Worm (Caenorhabditis elegans) whole organism, early embryonic: ENCODE measurements around the gene cbp-1.

ENCODE experiments used
- B0310.2 ChIP-seq: sonication (generic microtip); optimal IDR thresholded peaks from 2 replicates; lab custom pipeline; 2016; ENCODE audit warnings: mild to moderate bottlenecking, missing genetic modification characterization, missing compliant biosample characterization
- F13C5.2 ChIP-seq: sonication (generic microtip); optimal IDR thresholded peaks from 2 replicates; lab custom pipeline; 2017; ENCODE audit warnings: mild to moderate bottlenecking, missing genetic modification characterization, inconsistent platforms, missing compliant biosample characterization
- aly-1 ChIP-seq: sonication (generic microtip); optimal IDR thresholded peaks from 2 replicates; lab custom pipeline; 2016; ENCODE audit warnings: missing genetic modification characterization, missing compliant biosample characterization
- ama-1 ChIP-seq: fragments of 150-350 bp; optimal IDR thresholded peaks from 2 replicates; lab custom pipeline; 2014
- ceh-13 ChIP-seq: fragments of 200-800 bp; sonication (Bioruptor generic); optimal IDR thresholded peaks from 2 replicates; lab custom pipeline; 2018; ENCODE audit warnings: mild to moderate bottlenecking, missing genetic modification characterization, missing compliant biosample characterization
- ceh-36 ChIP-seq: sonication (generic microtip); optimal IDR thresholded peaks from 2 replicates; lab custom pipeline; 2016; ENCODE audit warnings: missing genetic modification characterization, inconsistent platforms, missing compliant biosample characterization
- ets-7 ChIP-seq: sonication (generic microtip); optimal IDR thresholded peaks from 2 replicates; lab custom pipeline; 2016; ENCODE audit warnings: missing genotype, missing genetic modification characterization, missing compliant biosample characterization
- flt-1 ChIP-seq: fragments of 200-800 bp; sonication (Bioruptor generic); IDR thresholded peaks from 2 replicates; pipeline ENCODE4 v1.3.6; 2022; ENCODE audit warnings: missing genetic modification characterization, missing compliant biosample characterization
- hmbx-1 ChIP-seq: sonication (generic microtip); optimal IDR thresholded peaks from 2 replicates; lab custom pipeline; 2016; ENCODE audit warnings: mild to moderate bottlenecking, missing genetic modification characterization, missing compliant biosample characterization
- hmg-4 ChIP-seq: fragments of 200-800 bp; sonication (Bioruptor generic); optimal IDR thresholded peaks from 2 replicates; lab custom pipeline; 2018; ENCODE audit warnings: mild to moderate bottlenecking, missing genetic modification characterization, missing compliant biosample characterization
- hnd-1 ChIP-seq: sonication (generic microtip); optimal IDR thresholded peaks from 2 replicates; lab custom pipeline; 2016; ENCODE audit warnings: missing genetic modification characterization, missing compliant biosample characterization
- pes-1 ChIP-seq: fragments of 200-800 bp; sonication (Bioruptor generic); IDR thresholded peaks from 2 replicates; pipeline ENCODE4 v1.3.6; 2022; ENCODE audit warnings: missing genetic modification reagents, missing genetic modification characterization, missing compliant biosample characterization
- scrt-1 ChIP-seq: fragments of 200-800 bp; sonication (Bioruptor generic); IDR thresholded peaks from 2 replicates; pipeline ENCODE4 v1.3.6; 2022; ENCODE audit warnings: missing genetic modification characterization, missing compliant biosample characterization
- sea-1 ChIP-seq: fragments of 200-800 bp; sonication (Bioruptor generic); conservative IDR thresholded peaks from 2 replicates; pipeline ENCODE4 v1.3.6; 2022; ENCODE audit warnings: missing genetic modification characterization, missing compliant biosample characterization
- tbx-11 ChIP-seq: fragments of 200-800 bp; sonication (Bioruptor generic); IDR thresholded peaks from 2 replicates; pipeline ENCODE4 v1.3.6; 2022; ENCODE audit warnings: missing genetic modification characterization, missing compliant biosample characterization
- tbx-37 ChIP-seq: fragments of 200-800 bp; sonication (Bioruptor generic); conservative IDR thresholded peaks from 2 replicates; pipeline ENCODE4 v1.3.6; 2022; ENCODE audit warnings: missing genetic modification reagents, missing genetic modification characterization, missing compliant biosample characterization
- tra-4 ChIP-seq: sonication (generic microtip); optimal IDR thresholded peaks from 2 replicates; lab custom pipeline; 2017; ENCODE audit warnings: missing genetic modification characterization, missing compliant biosample characterization

Gene cbp-1

ce11 chrIII:9766175-9766574 is at the start of gene cbp-1:
Gene cbp-1, plus strand, starts transcription at chrIII:9766509.
- TF ChIP-seq ama-1 (lab: Kevin White, UChicago) (no peak), hnd-1 (no peak), scrt-1 (GFP tag; lab: Robert Waterston, UW) (no peak), tbx-37 (no peak), pes-1 (no peak), F13C5.2 (tag; lab: Kevin White, UChicago) (no peak), ets-7 (tag; lab: Kevin White, UChicago) (no peak), sea-1 (GFP tag; lab: Robert Waterston, UW) (no peak), ceh-13 (GFP tag; lab: Kevin White, UChicago) (no peak), hmg-4 (GFP tag; lab: Kevin White, UChicago) (no peak), flt-1 (GFP tag; lab: Robert Waterston, UW) (no peak), ceh-36 (no peak), aly-1 (tag; lab: Kevin White, UChicago) (no peak), tra-4 (tag; lab: Kevin White, UChicago) (no peak), tbx-11 (GFP tag; lab: Robert Waterston, UW) (no peak), hmbx-1 (no peak), B0310.2 (no peak)

- TF ChIP-seq ets-7 (tag; lab: Kevin White, UChicago) = no peak
- TF ChIP-seq ama-1 (lab: Kevin White, UChicago) = peak; percentile 57
Observed at ce11 chrIII:9717243-9717642, 49.1 kb upstream of the cbp-1 start.

- no peak for TF ChIP-seq tbx-37
- no peak for TF ChIP-seq flt-1 (GFP tag; lab: Robert Waterston, UW)
- no peak for TF ChIP-seq B0310.2
- no peak for TF ChIP-seq F13C5.2 (tag; lab: Kevin White, UChicago)
- no peak for TF ChIP-seq aly-1 (tag; lab: Kevin White, UChicago)
- no peak for TF ChIP-seq tbx-11 (GFP tag; lab: Robert Waterston, UW)
- TF ChIP-seq ama-1 (lab: Kevin White, UChicago) = no peak
- TF ChIP-seq hmg-4 (GFP tag; lab: Kevin White, UChicago) = no peak
- TF ChIP-seq sea-1 (GFP tag; lab: Robert Waterston, UW) = no peak
- TF ChIP-seq ceh-36 = no peak
- TF ChIP-seq ets-7 (tag; lab: Kevin White, UChicago) = no peak
- TF ChIP-seq hnd-1 = no peak
- TF ChIP-seq hmbx-1 = no peak
- TF ChIP-seq tra-4 (tag; lab: Kevin White, UChicago) = no peak
- no peak for TF ChIP-seq ceh-13 (GFP tag; lab: Kevin White, UChicago)
- TF ChIP-seq scrt-1 (GFP tag; lab: Robert Waterston, UW) = no peak
Observed at ce11 chrIII:9720191-9720590, 46.1 kb upstream of the cbp-1 start, which contains the start of gene ncx-7. Gene ncx-7, minus strand, starts transcription at chrIII:9720291.

ce11 chrIII:9721991-9722390 is 44.3 kb upstream of the cbp-1 start:
- no peak for TF ChIP-seq sea-1 (GFP tag; lab: Robert Waterston, UW)
- TF ChIP-seq aly-1 (tag; lab: Kevin White, UChicago) = no peak
- TF ChIP-seq pes-1 = no peak
- TF ChIP-seq ama-1 (lab: Kevin White, UChicago) = no peak
- no peak for TF ChIP-seq tbx-37
- TF ChIP-seq ets-7 (tag; lab: Kevin White, UChicago) = no peak
- no peak for TF ChIP-seq B0310.2
- TF ChIP-seq hmbx-1 = no peak
- no peak for TF ChIP-seq F13C5.2 (tag; lab: Kevin White, UChicago)
- TF ChIP-seq scrt-1 (GFP tag; lab: Robert Waterston, UW) = no peak
- TF ChIP-seq hnd-1 = no peak
- no peak for TF ChIP-seq flt-1 (GFP tag; lab: Robert Waterston, UW)
- no peak for TF ChIP-seq ceh-13 (GFP tag; lab: Kevin White, UChicago)
- no peak for TF ChIP-seq tbx-11 (GFP tag; lab: Robert Waterston, UW)
- TF ChIP-seq ceh-36 = no peak
- no peak for TF ChIP-seq tra-4 (tag; lab: Kevin White, UChicago)
- no peak for TF ChIP-seq hmg-4 (GFP tag; lab: Kevin White, UChicago)

ce11 chrIII:9725114-9725513 is 41.2 kb upstream of the cbp-1 start, which contains the start of gene clec-162:
Gene clec-162, minus strand, starts transcription at chrIII:9725214.
- TF ChIP-seq ets-7 (tag; lab: Kevin White, UChicago) = no peak
- TF ChIP-seq B0310.2 = no peak
- no peak for TF ChIP-seq tbx-37
- TF ChIP-seq F13C5.2 (tag; lab: Kevin White, UChicago) = no peak
- TF ChIP-seq aly-1 (tag; lab: Kevin White, UChicago) = no peak
- TF ChIP-seq tra-4 (tag; lab: Kevin White, UChicago) = no peak
- TF ChIP-seq flt-1 (GFP tag; lab: Robert Waterston, UW) = no peak
- no peak for TF ChIP-seq ceh-36

ce11 chrIII:9727439-9727838 is 38.9 kb upstream of the cbp-1 start, which contains the start of gene C07A9.12:
Gene C07A9.12, minus strand, starts transcription at chrIII:9727539.
- TF ChIP-seq flt-1 (GFP tag; lab: Robert Waterston, UW) = no peak

ce11 chrIII:9730407-9730806 is 35.9 kb upstream of the cbp-1 start:
- no peak for TF ChIP-seq hmbx-1
- no peak for TF ChIP-seq ama-1 (lab: Kevin White, UChicago)
- no peak for TF ChIP-seq F13C5.2 (tag; lab: Kevin White, UChicago)
- no peak for TF ChIP-seq pes-1
- no peak for TF ChIP-seq aly-1 (tag; lab: Kevin White, UChicago)
- TF ChIP-seq ceh-13 (GFP tag; lab: Kevin White, UChicago) = no peak

- TF ChIP-seq aly-1 (tag; lab: Kevin White, UChicago) (no peak), tbx-37 (no peak), hnd-1 (no peak), F13C5.2 (tag; lab: Kevin White, UChicago) (no peak), ceh-36 (no peak), hmg-4 (GFP tag; lab: Kevin White, UChicago) (no peak)
Observed at ce11 chrIII:9731313-9731912, 34.9 kb upstream of the cbp-1 start.
